Worm (Caenorhabditis elegans): ENCODE results near the gene gmeb-2.

Gene gmeb-2

ce11 chrX:15860556-15861008, 18.3 kb upstream of the gmeb-2 start, which contains the start of gene F53H4.6 (continued):
- peak; percentile 58 for TF ChIP-seq grh-1 (GFP tag; IDR thresholded peaks at IDR 0.05)
- peak; percentile 42 for TF ChIP-seq swsn-7 (tag; optimal IDR thresholded peaks at IDR 0.05)
- no peak for TF ChIP-seq egl-27 (tag; optimal IDR thresholded peaks at IDR 0.05)
- TF ChIP-seq mep-1 (tag; optimal IDR thresholded peaks at IDR 0.05), result no peak
- no peak for TF ChIP-seq efl-3 (GFP tag; optimal IDR thresholded peaks at IDR 0.05)
- TF ChIP-seq aha-1 (tag; optimal IDR thresholded peaks at IDR 0.05), result no peak
- TF ChIP-seq elt-3 (tag; optimal IDR thresholded peaks at IDR 0.05), result no peak
- TF ChIP-seq ceh-63 (GFP tag; optimal IDR thresholded peaks at IDR 0.05), result no peak
- no peak for TF ChIP-seq ama-1 (optimal IDR thresholded peaks at IDR 0.05)
- TF ChIP-seq unc-98 (GFP tag; IDR thresholded peaks at IDR 0.05), result no peak
- TF ChIP-seq efl-1 (optimal IDR thresholded peaks at IDR 0.05), result peak; percentile 55 to 89
- peak; percentile 38 to 76 for TF ChIP-seq efl-1 (GFP tag; optimal IDR thresholded peaks at IDR 0.05 in 1 of 2)
- TF ChIP-seq ztf-4 (tag; optimal IDR thresholded peaks at IDR 0.05), result no peak
- no peak for TF ChIP-seq C16A3.4 (tag; optimal IDR thresholded peaks at IDR 0.05)
- no peak for TF ChIP-seq C34B4.2 (tag; optimal IDR thresholded peaks at IDR 0.05)
- no peak for TF ChIP-seq egl-13 (tag; optimal IDR thresholded peaks at IDR 0.05)
- TF ChIP-seq lin-35 (GFP tag; optimal IDR thresholded peaks at IDR 0.05), result peak; percentile 38 to 41
- TF ChIP-seq ces-1 (GFP tag; optimal IDR thresholded peaks at IDR 0.05), result no peak
- TF ChIP-seq ztf-11 (tag; optimal IDR thresholded peaks at IDR 0.05), result no peak
- peak; percentile 42 for TF ChIP-seq lin-15B (tag; optimal IDR thresholded peaks at IDR 0.05)
- no peak for TF ChIP-seq nhr-90 (tag; optimal IDR thresholded peaks at IDR 0.05; ENCODE audit: poor library complexity)
- no peak for TF ChIP-seq hlh-17 (GFP tag; optimal IDR thresholded peaks at IDR 0.05; ENCODE audit: borderline replicate concordance)
- no peak for TF ChIP-seq blmp-1 (tag; optimal IDR thresholded peaks at IDR 0.05)
- no peak for TF ChIP-seq zag-1 (tag; optimal IDR thresholded peaks at IDR 0.05)
- peak; percentile 72 for TF ChIP-seq isw-1 (GFP tag; IDR thresholded peaks at IDR 0.05)
- TF ChIP-seq lin-13 (GFP tag; optimal IDR thresholded peaks at IDR 0.05), result no peak
- TF ChIP-seq hlh-4 (tag; optimal IDR thresholded peaks at IDR 0.05), result no peak
- TF ChIP-seq fkh-4 (tag; optimal IDR thresholded peaks at IDR 0.05; ENCODE audit: borderline replicate concordance), result no peak
- peak; percentile 47 for TF ChIP-seq snu-23 (GFP tag; optimal IDR thresholded peaks at IDR 0.05)
- no peak for TF ChIP-seq lin-14 (GFP tag; optimal IDR thresholded peaks at IDR 0.05)
- peak; percentile 46 for TF ChIP-seq fkh-8 (tag; optimal IDR thresholded peaks at IDR 0.05)
- TF ChIP-seq nhr-19 (GFP tag; conservative IDR thresholded peaks at IDR 0.05), result peak; percentile 74
- no peak for TF ChIP-seq nhr-77 (tag; optimal IDR thresholded peaks at IDR 0.05)
- no peak for TF ChIP-seq C04F5.9 (tag; optimal IDR thresholded peaks at IDR 0.05)
- no peak for TF ChIP-seq sox-4 (tag; optimal IDR thresholded peaks at IDR 0.05)

ce11 chrX:15865868-15866555, 12.9 kb upstream of the gmeb-2 start, which contains the start of the genes csb-1 and F53H4.4:
Gene csb-1, minus strand, starts transcription at chrX:15865918.
Gene F53H4.4, plus strand, starts transcription at chrX:15866387.
- TF ChIP-seq fkh-10 (GFP tag; optimal IDR thresholded peaks at IDR 0.05), result peak; percentile 38
- peak; percentile 80 for TF ChIP-seq nhr-20 (tag; optimal IDR thresholded peaks at IDR 0.05)
- no peak for TF ChIP-seq ztf-4 (tag; optimal IDR thresholded peaks at IDR 0.05)
- peak; percentile 47 for TF ChIP-seq ceh-90 (tag; optimal IDR thresholded peaks at IDR 0.05)
- no peak for TF ChIP-seq sptf-1 (tag; optimal IDR thresholded peaks at IDR 0.05)
- peak; percentile 21 for TF ChIP-seq elt-2 (tag; optimal IDR thresholded peaks at IDR 0.05)
- TF ChIP-seq nhr-90 (tag; optimal IDR thresholded peaks at IDR 0.05; ENCODE audit: poor library complexity), result peak; percentile 77
- TF ChIP-seq nhr-85 (tag), result peak; percentile 55
- peak in 1 of 2 experiments; percentile 42 for TF ChIP-seq ztf-11 (tag; optimal IDR thresholded peaks at IDR 0.05)
- no peak for TF ChIP-seq nhr-12 (tag; optimal IDR thresholded peaks at IDR 0.05)
- peak; percentile 26 for TF ChIP-seq isw-1 (GFP tag; IDR thresholded peaks at IDR 0.05)
- TF ChIP-seq irx-1 (tag; optimal IDR thresholded peaks at IDR 0.05), result peak; percentile 46
- no peak for TF ChIP-seq efl-3 (GFP tag; optimal IDR thresholded peaks at IDR 0.05)
- peak; percentile 60 for TF ChIP-seq xbp-1 (tag; optimal IDR thresholded peaks at IDR 0.05)
- peak; percentile 36 for TF ChIP-seq unc-86 (tag; optimal IDR thresholded peaks at IDR 0.05)
- no peak for TF ChIP-seq sup-37 (GFP tag; optimal IDR thresholded peaks at IDR 0.05)
- peak; percentile 54 for TF ChIP-seq pag-3 (tag; optimal IDR thresholded peaks at IDR 0.05; ENCODE audit: borderline replicate concordance, insufficient read depth)
- no peak for TF ChIP-seq ceh-88 (GFP tag; IDR thresholded peaks at IDR 0.05)
- no peak for TF ChIP-seq ces-1 (GFP tag; optimal IDR thresholded peaks at IDR 0.05)
- peak in 1 of 6 experiments; percentile 49 for TF ChIP-seq elt-3 (tag; optimal IDR thresholded peaks at IDR 0.05)
- no peak for TF ChIP-seq pax-3 (tag; optimal IDR thresholded peaks at IDR 0.05)
- 0 out of 2 replicates have a peak, but pooled peaks have one; percentile 34 for TF ChIP-seq unc-98 (GFP tag; IDR thresholded peaks at IDR 0.05)
- TF ChIP-seq unc-62 (GFP tag; optimal IDR thresholded peaks at IDR 0.05), result no peak
- no peak for TF ChIP-seq fos-1 (tag; optimal IDR thresholded peaks at IDR 0.05)
- TF ChIP-seq fkh-4 (tag; optimal IDR thresholded peaks at IDR 0.05; ENCODE audit: borderline replicate concordance), result peak; percentile 15
